Worm (Caenorhabditis elegans): ENCODE results near the gene Y53F4B.27.

The Y53F4B.27 gene

ce11 chrII:15178494-15178893, 32.8 kb downstream of the Y53F4B.27 start, which contains the start of gene gst-32:
gst-32 (minus strand) TSS chrII:15178594.
- TF ChIP-seq skn-1 (tag; optimal IDR thresholded peaks at IDR 0.05), result no peak
- no peak for TF ChIP-seq zag-1 (tag; optimal IDR thresholded peaks at IDR 0.05)
- TF ChIP-seq lin-13 (GFP tag; optimal IDR thresholded peaks at IDR 0.05), result no peak
- TF ChIP-seq mab-5 (tag; optimal IDR thresholded peaks at IDR 0.05), result no peak
- TF ChIP-seq sma-9 (GFP tag; optimal IDR thresholded peaks at IDR 0.05), result no peak
- TF ChIP-seq sma-9 (tag; optimal IDR thresholded peaks at IDR 0.05), result no peak
- TF ChIP-seq nhr-11 (tag; optimal IDR thresholded peaks at IDR 0.05), result no peak
- TF ChIP-seq ZK546.5 (tag; optimal IDR thresholded peaks at IDR 0.05), result no peak

- TF ChIP-seq nhr-237 (tag; optimal IDR thresholded peaks at IDR 0.05) (no peak), snpc-4 (tag; optimal IDR thresholded peaks at IDR 0.05) (no peak), alr-1 (tag; optimal IDR thresholded peaks at IDR 0.05) (no peak), nhr-12 (tag; optimal IDR thresholded peaks at IDR 0.05) (no peak), nhr-23 (tag; optimal IDR thresholded peaks at IDR 0.05) (no peak), fos-1 (tag; optimal IDR thresholded peaks at IDR 0.05) (no peak), sma-3 (GFP tag; optimal IDR thresholded peaks at IDR 0.05) (no peak), nhr-11 (tag; optimal IDR thresholded peaks at IDR 0.05) (no peak), ztf-4 (tag; optimal IDR thresholded peaks at IDR 0.05) (no peak)
Measured at ce11 chrII:15183139-15183538, 37.4 kb downstream of the Y53F4B.27 start, which contains the start of gene gst-34. gst-34 (minus strand) TSS chrII:15183239.

ce11 chrII:15185289-15185688, 39.6 kb downstream of the Y53F4B.27 start, which contains the start of gene gst-35:
gst-35 (minus strand) TSS chrII:15185389.
- TF ChIP-seq lin-39 (tag; optimal IDR thresholded peaks at IDR 0.05), result no peak
- no peak for TF ChIP-seq mbf-1 (tag; optimal IDR thresholded peaks at IDR 0.05)
- no peak for TF ChIP-seq ceh-16 (tag; optimal IDR thresholded peaks at IDR 0.05)
- no peak for TF ChIP-seq mdl-1 (tag; optimal IDR thresholded peaks at IDR 0.05)
- no peak for TF ChIP-seq nhr-25 (tag; optimal IDR thresholded peaks at IDR 0.05)
- no peak for TF ChIP-seq nhr-129 (tag; optimal IDR thresholded peaks at IDR 0.05)
- no peak for TF ChIP-seq sma-9 (GFP tag; optimal IDR thresholded peaks at IDR 0.05)
- no peak for TF ChIP-seq sma-9 (tag; optimal IDR thresholded peaks at IDR 0.05)
- no peak for TF ChIP-seq peb-1 (tag; optimal IDR thresholded peaks at IDR 0.05)
- no peak for TF ChIP-seq nhr-11 (tag; optimal IDR thresholded peaks at IDR 0.05)
- TF ChIP-seq sma-3 (GFP tag; optimal IDR thresholded peaks at IDR 0.05), result no peak
- TF ChIP-seq nhr-10 (tag; optimal IDR thresholded peaks at IDR 0.05), result no peak

- no peak for TF ChIP-seq ztf-1 (GFP tag; conservative IDR thresholded peaks at IDR 0.05)
- peak; percentile 45 for TF ChIP-seq sma-9 (GFP tag; optimal IDR thresholded peaks at IDR 0.05)
- no peak for TF ChIP-seq sma-9 (tag; optimal IDR thresholded peaks at IDR 0.05)
- TF ChIP-seq elt-1 (tag; optimal IDR thresholded peaks at IDR 0.05), result no peak
- TF ChIP-seq lsy-2 (tag; optimal IDR thresholded peaks at IDR 0.05), result peak in 1 of 2 experiments; percentile 25
- no peak for TF ChIP-seq ceh-16 (tag; optimal IDR thresholded peaks at IDR 0.05)
- no peak for TF ChIP-seq egl-27 (tag; optimal IDR thresholded peaks at IDR 0.05)
- no peak for TF ChIP-seq aly-2 (tag; optimal IDR thresholded peaks at IDR 0.05)
- no peak for TF ChIP-seq ama-1 (optimal IDR thresholded peaks at IDR 0.05)
- TF ChIP-seq Y55F3AM.14 (GFP tag; optimal IDR thresholded peaks at IDR 0.05), result no peak
- no peak for TF ChIP-seq nhr-25 (tag; optimal IDR thresholded peaks at IDR 0.05)
- TF ChIP-seq skn-1 (tag; optimal IDR thresholded peaks at IDR 0.05), result no peak
- peak; percentile 76 for TF ChIP-seq C34F6.9 (tag; optimal IDR thresholded peaks at IDR 0.05)
- no peak for TF ChIP-seq unc-62 (GFP tag; optimal IDR thresholded peaks at IDR 0.05)
- peak; percentile 70 for TF ChIP-seq unc-55 (GFP tag; optimal IDR thresholded peaks at IDR 0.05)
- TF ChIP-seq snpc-4 (tag; optimal IDR thresholded peaks at IDR 0.05), result no peak
- no peak for TF ChIP-seq ZK546.5 (tag; optimal IDR thresholded peaks at IDR 0.05)
- peak; percentile 45 for TF ChIP-seq nhr-129 (tag; optimal IDR thresholded peaks at IDR 0.05)
- TF ChIP-seq fos-1 (tag; optimal IDR thresholded peaks at IDR 0.05), result no peak
Measured at ce11 chrII:15189956-15190355, 44.3 kb downstream of the Y53F4B.27 start.

ce11 chrII:15190971-15191370, 45.3 kb downstream of the Y53F4B.27 start:
- TF ChIP-seq fos-1 (tag; optimal IDR thresholded peaks at IDR 0.05) (peak; percentile 7), dmd-4 (tag; optimal IDR thresholded peaks at IDR 0.05) (no peak)

Data from whole organism, L2 larva.